Worm (Caenorhabditis elegans) whole organism, early embryonic: Measurements from ENCODE around the gene C18A3.3.
A peak's percentile ranks its signal among the peaks of the same experiment; 100 is the strongest.

Experiments
- B0310.2 ChIP-seq: sonication (generic microtip); optimal IDR thresholded peaks from 2 replicates; lab custom pipeline; 2016; ENCODE audit warnings: mild to moderate bottlenecking, missing genetic modification characterization, missing compliant biosample characterization
- F13C5.2 ChIP-seq: sonication (generic microtip); optimal IDR thresholded peaks from 2 replicates; lab custom pipeline; 2017; ENCODE audit warnings: mild to moderate bottlenecking, missing genetic modification characterization, inconsistent platforms, missing compliant biosample characterization
- aly-1 ChIP-seq: sonication (generic microtip); optimal IDR thresholded peaks from 2 replicates; lab custom pipeline; 2016; ENCODE audit warnings: missing genetic modification characterization, missing compliant biosample characterization
- ama-1 ChIP-seq: fragments of 150-350 bp; optimal IDR thresholded peaks from 2 replicates; lab custom pipeline; 2014
- ceh-36 ChIP-seq: sonication (generic microtip); optimal IDR thresholded peaks from 2 replicates; lab custom pipeline; 2016; ENCODE audit warnings: missing genetic modification characterization, inconsistent platforms, missing compliant biosample characterization
- ets-7 ChIP-seq: sonication (generic microtip); optimal IDR thresholded peaks from 2 replicates; lab custom pipeline; 2016; ENCODE audit warnings: missing genotype, missing genetic modification characterization, missing compliant biosample characterization
- flt-1 ChIP-seq: fragments of 200-800 bp; sonication (Bioruptor generic); IDR thresholded peaks from 2 replicates; pipeline ENCODE4 v1.3.6; 2022; ENCODE audit warnings: missing genetic modification characterization, missing compliant biosample characterization
- hmbx-1 ChIP-seq: sonication (generic microtip); optimal IDR thresholded peaks from 2 replicates; lab custom pipeline; 2016; ENCODE audit warnings: mild to moderate bottlenecking, missing genetic modification characterization, missing compliant biosample characterization
- hmg-4 ChIP-seq: fragments of 200-800 bp; sonication (Bioruptor generic); optimal IDR thresholded peaks from 2 replicates; lab custom pipeline; 2018; ENCODE audit warnings: mild to moderate bottlenecking, missing genetic modification characterization, missing compliant biosample characterization
- scrt-1 ChIP-seq: fragments of 200-800 bp; sonication (Bioruptor generic); IDR thresholded peaks from 2 replicates; pipeline ENCODE4 v1.3.6; 2022; ENCODE audit warnings: missing genetic modification characterization, missing compliant biosample characterization
- tbx-37 ChIP-seq: fragments of 200-800 bp; sonication (Bioruptor generic); conservative IDR thresholded peaks from 2 replicates; pipeline ENCODE4 v1.3.6; 2022; ENCODE audit warnings: missing genetic modification reagents, missing genetic modification characterization, missing compliant biosample characterization
- tra-4 ChIP-seq: sonication (generic microtip); optimal IDR thresholded peaks from 2 replicates; lab custom pipeline; 2017; ENCODE audit warnings: missing genetic modification characterization, missing compliant biosample characterization

- TF ChIP-seq ama-1 (lab: Kevin White, UChicago) (no peak), flt-1 (GFP tag; lab: Robert Waterston, UW) (no peak), scrt-1 (GFP tag; lab: Robert Waterston, UW) (no peak), aly-1 (no peak), hmbx-1 (tag; lab: Kevin White, UChicago) (no peak), hmg-4 (GFP tag; lab: Kevin White, UChicago) (peak; percentile 7), tra-4 (no peak), ets-7 (tag; lab: Kevin White, UChicago) (no peak), B0310.2 (no peak), F13C5.2 (tag; lab: Kevin White, UChicago) (peak; percentile 29), tbx-37 (no peak), ceh-36 (tag; lab: Kevin White, UChicago) (no peak)
Measured at ce11 chrII:5714807-5715206, 1.3 kb upstream of the C18A3.3 start, which contains the start of the genes tiar-1 and lelo-4.
